Worm (Caenorhabditis elegans) whole organism, mixed stage, embryonic: ENCODE results near the gene R13A5.7.
A peak's percentile ranks its signal among the peaks of the same experiment; 100 is the strongest.

Source experiments
- bed-3 ChIP-seq: fragments of 200-800 bp; sonication (Bioruptor generic); optimal IDR thresholded peaks from 3 replicates; lab custom pipeline; 2018; ENCODE audit warnings: mild to moderate bottlenecking, missing genetic modification characterization, moderate library complexity, missing compliant biosample characterization
- drap-1 ChIP-seq: fragments of 200-800 bp; sonication (Bioruptor generic); optimal IDR thresholded peaks from 3 replicates; lab custom pipeline; 2018; ENCODE audit warnings: mild to moderate bottlenecking, missing genetic modification characterization, missing compliant biosample characterization
- elt-1 ChIP-seq: sonication (generic microtip); optimal IDR thresholded peaks from 2 replicates; lab custom pipeline; 2017; ENCODE audit warnings: missing genetic modification characterization, mild to moderate bottlenecking, missing compliant biosample characterization, antibody characterized with exemption, moderate library complexity, borderline replicate concordance; ENCODE audit not compliant: insufficient read depth
- lin-13 ChIP-seq: fragments of 150-350 bp; optimal IDR thresholded peaks from 2 replicates; lab custom pipeline; 2014; ENCODE audit warnings: missing biosample characterization, missing genetic modification characterization
- nhr-76 ChIP-seq: sonication (generic microtip); optimal IDR thresholded peaks from 2 replicates; lab custom pipeline; 2017; ENCODE audit warnings: missing biosample characterization, missing genetic modification characterization
- snpc-4 ChIP-seq: fragments of 150-350 bp; optimal IDR thresholded peaks from 2 replicates; lab custom pipeline; 2014; ENCODE audit warnings: missing biosample characterization, missing genetic modification characterization
- unc-62 ChIP-seq: fragments of 150-350 bp; optimal IDR thresholded peaks from 2 replicates; lab custom pipeline; 2014; ENCODE audit warnings: missing biosample characterization, missing genetic modification reagents, missing genetic modification characterization
- ztf-11 ChIP-seq: fragments of 150-350 bp; optimal IDR thresholded peaks from 2 replicates; lab custom pipeline; 2014; ENCODE audit warnings: missing biosample characterization, missing genetic modification characterization

DNA sequence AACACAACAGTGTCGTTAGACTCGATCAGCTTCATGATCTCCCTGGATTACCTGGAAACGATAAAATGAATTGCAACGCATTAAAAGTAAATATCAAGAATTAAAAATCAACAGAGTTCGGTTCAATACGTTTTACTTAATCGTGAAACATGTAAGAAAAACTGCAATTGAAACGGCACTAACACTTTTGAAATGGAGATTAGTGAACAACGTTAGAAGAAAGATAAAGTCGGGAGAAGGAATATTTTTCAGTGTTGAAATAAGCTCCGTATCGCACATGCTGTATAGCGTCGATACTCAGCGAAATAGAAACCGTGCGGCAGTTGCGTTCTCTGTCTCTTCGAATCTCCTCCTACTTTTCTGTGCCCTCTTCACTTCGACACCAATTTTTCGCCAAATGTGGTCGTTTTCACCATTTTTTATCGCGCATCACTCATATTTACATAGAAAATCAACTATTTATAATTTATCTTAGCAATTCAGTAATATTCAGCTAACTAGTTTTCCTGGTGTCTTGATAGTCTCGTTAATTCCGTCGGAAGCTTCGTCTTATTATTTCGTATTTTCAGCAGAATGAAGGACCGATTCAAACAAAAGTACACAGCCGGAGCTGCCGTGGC lies 3.0 kb upstream of the R13A5.7 start, which contains the start of the genes rpl-9 and lpd-7:
- TF ChIP-seq ztf-11 (no peak), snpc-4 (no peak), elt-1 (no peak), nhr-76 (tag; lab: Kevin White, UChicago) (no peak), bed-3 (GFP tag; lab: Kevin White, UChicago) (no peak), lin-13 (tag; lab: Kevin White, UChicago) (peak; percentile 72), unc-62 (peak; percentile 63), drap-1 (GFP tag; lab: Kevin White, UChicago) (no peak)
